Fruit fly (Drosophila melanogaster) whole organism, wandering third instar larva: ENCODE measurements around the gene rdog.
A peak's percentile ranks its signal among the peaks of the same experiment; 100 is the strongest.

Source experiments
- Abd-B ChIP-seq: fragments of >200 bp; optimal IDR thresholded peaks from 2 replicates; lab custom pipeline; 2017; ENCODE audit warnings: missing biosample characterization, missing genetic modification characterization
- CG32264 ChIP-seq: fragments of 200-800 bp; sonication (Bioruptor generic); optimal IDR thresholded peaks from 2 replicates; lab custom pipeline; 2016; ENCODE audit warnings: missing biosample characterization, missing genetic modification characterization
- CG9705 ChIP-seq: fragments of 200-800 bp; sonication (Bioruptor generic); optimal IDR thresholded peaks from 2 replicates; lab custom pipeline; 2018; ENCODE audit warnings: missing biosample characterization, mild to moderate bottlenecking, missing genetic modification characterization
- CrebA ChIP-seq: fragments of 200-800 bp; sonication (Bioruptor generic); optimal IDR thresholded peaks from 2 replicates; lab custom pipeline; 2016; ENCODE audit warnings: missing biosample characterization, mild to moderate bottlenecking, missing genetic modification characterization, borderline replicate concordance
- Dfd ChIP-seq: fragments of >200 bp; optimal IDR thresholded peaks from 2 replicates; lab custom pipeline; 2017; ENCODE audit warnings: missing biosample characterization, missing genetic modification characterization
- Dif ChIP-seq: fragments of 200-275, 200-300 bp; sonication (Bioruptor generic); optimal IDR thresholded peaks from 2 replicates; lab custom pipeline; 2018; ENCODE audit warnings: missing biosample characterization, missing genetic modification characterization; ENCODE audit not compliant: partially characterized antibody
- GATAd ChIP-seq: sonication (Bioruptor generic); optimal IDR thresholded peaks from 2 replicates; lab custom pipeline; 2016; ENCODE audit warnings: missing biosample characterization, missing genetic modification characterization
- HLH106 ChIP-seq: fragments of 200-800 bp; optimal IDR thresholded peaks from 3 replicates; lab custom pipeline; 2019; ENCODE audit warnings: missing biosample characterization, mild to moderate bottlenecking, missing genetic modification characterization, moderate library complexity
- Hr78 ChIP-seq: fragments of >200 bp; optimal IDR thresholded peaks from 2 replicates; lab custom pipeline; 2017; ENCODE audit warnings: missing biosample characterization, missing genetic modification characterization
- Hr83 ChIP-seq: fragments of 200-300 bp; sonication (Bioruptor generic); optimal IDR thresholded peaks from 2 replicates; lab custom pipeline; 2016; ENCODE audit warnings: missing biosample characterization, mild to moderate bottlenecking, missing genetic modification characterization, moderate library complexity; ENCODE audit not compliant: poor library complexity, severe bottlenecking
- Myc ChIP-seq: fragments of >200 bp; optimal IDR thresholded peaks from 2 replicates; lab custom pipeline; 2017
- N ChIP-seq: fragments of >200 bp; optimal IDR thresholded peaks from 2 replicates; lab custom pipeline; 2018; ENCODE audit warnings: missing biosample characterization, missing external identifiers, missing genetic modification characterization
- OdsH ChIP-seq: fragments of 200-800 bp; sonication (Bioruptor generic); optimal IDR thresholded peaks from 2 replicates; lab custom pipeline; 2016; ENCODE audit warnings: missing biosample characterization, mild to moderate bottlenecking, missing genetic modification characterization
- Rel ChIP-seq, 2 experiments: fragments of 200-800 bp; sonication (Bioruptor generic) in 1 of 2; optimal IDR thresholded peaks; 2 replicates in 1 of 2; 3 replicates in 1 of 2; lab custom pipeline; 2016 to 2019; ENCODE audit warnings: mild to moderate bottlenecking in 2 of 2, missing biosample characterization in 2 of 2, missing genetic modification characterization in 2 of 2, moderate library complexity in 1 of 2
- Sp1 ChIP-seq: fragments of 200-800 bp; sonication (Bioruptor generic); optimal IDR thresholded peaks from 3 replicates; lab custom pipeline; 2019; ENCODE audit warnings: missing biosample characterization, mild to moderate bottlenecking, missing genetic modification characterization, moderate library complexity
- br ChIP-seq: fragments of 200-800 bp; sonication (Bioruptor generic); optimal IDR thresholded peaks from 2 replicates; lab custom pipeline; 2016; ENCODE audit warnings: missing biosample characterization, missing genetic modification characterization
- brk ChIP-seq: fragments of 200-800 bp; sonication (Bioruptor generic); optimal IDR thresholded peaks from 2 replicates; lab custom pipeline; 2016; ENCODE audit warnings: missing biosample characterization, mild to moderate bottlenecking, missing genetic modification characterization
- dl ChIP-seq, 2 experiments: fragments of 175-275, 200-275 bp in 1 of 2; fragments of 200-275 bp in 1 of 2; sonication (Bioruptor generic); optimal IDR thresholded peaks; lab custom pipeline; 2018; ENCODE audit warnings: mild to moderate bottlenecking in 2 of 2, missing biosample characterization in 2 of 2, missing genetic modification characterization in 2 of 2, moderate library complexity in 2 of 2; ENCODE audit not compliant: partially characterized antibody in 2 of 2, insufficient read depth in 1 of 2
- dmrt93B ChIP-seq: fragments of 200-800 bp; sonication (Bioruptor generic); optimal IDR thresholded peaks from 2 replicates; lab custom pipeline; 2018; ENCODE audit warnings: missing biosample characterization, mild to moderate bottlenecking, missing genetic modification characterization
- ey ChIP-seq: fragments of 200-800 bp; sonication (Bioruptor generic); optimal IDR thresholded peaks from 2 replicates; lab custom pipeline; 2016; ENCODE audit warnings: missing biosample characterization, missing genetic modification characterization
- foxo ChIP-seq, 2 experiments: fragments of 200-800 bp; sonication (Bioruptor generic); optimal IDR thresholded peaks; 2 replicates in 1 of 2; 3 replicates in 1 of 2; lab custom pipeline; 2016 to 2017; ENCODE audit warnings: missing biosample characterization in 2 of 2, missing genetic modification characterization in 2 of 2
- fru ChIP-seq: fragments of 200-800 bp; sonication (Bioruptor generic); optimal IDR thresholded peaks from 3 replicates; lab custom pipeline; 2016; ENCODE audit warnings: missing biosample characterization, mild to moderate bottlenecking, missing genetic modification characterization
- h ChIP-seq: fragments of 200-800 bp; sonication (Bioruptor generic); optimal IDR thresholded peaks from 3 replicates; lab custom pipeline; 2016; ENCODE audit warnings: missing biosample characterization, mild to moderate bottlenecking, missing genetic modification characterization
- jim ChIP-seq: fragments of 175-275, 200-325 bp; sonication (Bioruptor generic); optimal IDR thresholded peaks from 2 replicates; lab custom pipeline; 2016; ENCODE audit warnings: missing biosample characterization, mild to moderate bottlenecking, missing genetic modification characterization
- lola ChIP-seq: fragments of >200 bp; optimal IDR thresholded peaks from 2 replicates; lab custom pipeline; 2017; ENCODE audit warnings: missing biosample characterization, missing genetic modification characterization
- pan ChIP-seq: fragments of >200 bp; optimal IDR thresholded peaks from 2 replicates; lab custom pipeline; 2017
- psq ChIP-seq: fragments of 200-800 bp; sonication (Bioruptor generic); optimal IDR thresholded peaks from 3 replicates; lab custom pipeline; 2017; ENCODE audit warnings: missing biosample characterization, mild to moderate bottlenecking, missing genetic modification characterization, moderate library complexity
- rgr ChIP-seq: fragments of 200-800 bp; sonication (Bioruptor generic); optimal IDR thresholded peaks from 3 replicates; lab custom pipeline; 2016; ENCODE audit warnings: missing biosample characterization, mild to moderate bottlenecking, missing genetic modification characterization
- sage ChIP-seq: fragments of 200-800 bp; sonication (Bioruptor generic); optimal IDR thresholded peaks from 2 replicates; lab custom pipeline; 2016; ENCODE audit warnings: missing biosample characterization, mild to moderate bottlenecking, missing genetic modification characterization
- sv ChIP-seq: fragments of 200-800 bp; sonication (Bioruptor generic); optimal IDR thresholded peaks from 3 replicates; lab custom pipeline; 2016; ENCODE audit warnings: missing biosample characterization, missing genetic modification characterization
- tai ChIP-seq: sonication (Bioruptor generic); optimal IDR thresholded peaks from 2 replicates; lab custom pipeline; 2016; ENCODE audit warnings: missing biosample characterization, missing genetic modification characterization
- usp ChIP-seq: fragments of >200 bp; optimal IDR thresholded peaks from 2 replicates; lab custom pipeline; 2017; ENCODE audit warnings: missing biosample characterization, missing genetic modification characterization

The rdog gene

dm6 chr3R:29139767-29140755, 17.9 kb upstream of the rdog start:
- no peak for TF ChIP-seq h (GFP tag; lab: Kevin White, UChicago)
- TF ChIP-seq Rel (GFP tag; optimal IDR thresholded peaks at IDR 0.05; lab: Kevin White, UChicago) = no peak
- peak; percentile 88 for TF ChIP-seq Rel (tag; optimal IDR thresholded peaks at IDR 0.05; lab: Kevin White, UChicago)

dm6 chr3R:29146710-29147109, 11.2 kb upstream of the rdog start, which contains the start of gene CG14511:
CG14511 (minus strand) TSS chr3R:29146893.
- TF ChIP-seq Hr78 (GFP tag; lab: Kevin White, UChicago) = no peak
- no peak for TF ChIP-seq Dif (GFP tag; lab: Kevin White, UChicago)
- no peak for TF ChIP-seq tai (GFP tag; lab: Kevin White, UChicago)
- no peak for TF ChIP-seq psq (GFP tag; lab: Kevin White, UChicago)
- TF ChIP-seq dmrt93B (GFP tag; lab: Kevin White, UChicago) = no peak
- TF ChIP-seq lola = no peak
- TF ChIP-seq OdsH = no peak
- no peak for TF ChIP-seq usp (GFP tag; lab: Kevin White, UChicago)
- TF ChIP-seq, all 38 proteins: peak for 0

DNA sequence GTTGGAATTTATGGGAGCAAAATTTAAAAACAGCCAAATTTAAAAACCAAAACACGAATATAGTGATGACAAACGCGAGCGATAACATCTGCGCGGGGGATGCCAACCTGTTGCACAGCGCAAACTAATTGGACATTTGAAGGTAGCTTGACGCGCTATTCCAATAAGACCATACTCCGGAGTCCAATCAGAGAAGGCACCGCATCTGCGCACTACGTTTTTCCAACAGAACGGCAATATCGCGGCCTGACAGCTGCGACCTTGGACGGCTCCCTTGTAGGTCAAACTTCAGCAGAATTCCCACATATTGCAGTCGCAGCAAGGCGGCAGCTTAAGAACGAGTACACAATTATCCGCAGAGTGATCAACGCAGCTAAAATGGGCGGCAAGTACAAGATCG, 9.8 kb upstream of the rdog start, which contains the start of the genes CG11882 and Pglym78:
TSS of gene CG11882 (minus strand) at position 101 of the 400 bp plus-strand sequence.
TSS of gene Pglym78 (plus strand) at position 177 of the 400 bp plus-strand sequence.
- TF ChIP-seq sv (peak; percentile 19), dmrt93B (GFP tag; lab: Kevin White, UChicago) (no peak), CG32264 (GFP tag; lab: Kevin White, UChicago) (no peak), dl (GFP tag; optimal IDR thresholded peaks at IDR 0.05; lab: Kevin White, UChicago; ENCODE audit: insufficient read depth in 1 of 2, partially characterized antibody in 2 of 2) (peak in 1 of 2 experiments; percentile 40), usp (GFP tag; lab: Kevin White, UChicago) (no peak), OdsH (peak; percentile 38), Rel (GFP tag; optimal IDR thresholded peaks at IDR 0.05; lab: Kevin White, UChicago) (no peak), Rel (tag; optimal IDR thresholded peaks at IDR 0.05; lab: Kevin White, UChicago) (peak; percentile 80), ey (GFP tag; lab: Kevin White, UChicago) (peak; percentile 43), lola (no peak), foxo (GFP tag; optimal IDR thresholded peaks at IDR 0.05; lab: Kevin White, UChicago) (peak in 1 of 2 experiments; percentile 73), Sp1 (GFP tag; lab: Kevin White, UChicago) (peak; percentile 30), tai (GFP tag; lab: Kevin White, UChicago) (no peak), rgr (GFP tag; lab: Kevin White, UChicago) (peak; percentile 51), psq (GFP tag; lab: Kevin White, UChicago) (peak; percentile 26), CG9705 (GFP tag; lab: Kevin White, UChicago) (no peak), Hr83 (peak; percentile 80), HLH106 (tag; lab: Kevin White, UChicago) (peak; percentile 1), Dif (GFP tag; lab: Kevin White, UChicago) (peak; percentile 13), Dfd (GFP tag; lab: Kevin White, UChicago) (no peak), N (GFP tag; lab: Kevin White, UChicago) (no peak)

dm6 chr3R:29151621-29152092, 6.3 kb upstream of the rdog start, which contains the start of gene eIF2D:
eIF2D (minus strand) TSS chr3R:29151794.
- no peak for TF ChIP-seq Hr78 (GFP tag; lab: Kevin White, UChicago)
- no peak for TF ChIP-seq usp (GFP tag; lab: Kevin White, UChicago)
- TF ChIP-seq lola = no peak
- peak; percentile 5 for TF ChIP-seq sv
- TF ChIP-seq pan = no peak
- no peak for TF ChIP-seq Abd-B (GFP tag; lab: Kevin White, UChicago)
- no peak for TF ChIP-seq jim (GFP tag; lab: Kevin White, UChicago)
- peak; percentile 36 for TF ChIP-seq OdsH
- TF ChIP-seq N (GFP tag; lab: Kevin White, UChicago) = no peak
- TF ChIP-seq tai (GFP tag; lab: Kevin White, UChicago) = no peak
- TF ChIP-seq rgr (GFP tag; lab: Kevin White, UChicago) = peak; percentile 64
- no peak for TF ChIP-seq Rel (GFP tag; optimal IDR thresholded peaks at IDR 0.05; lab: Kevin White, UChicago)
- peak; percentile 22 for TF ChIP-seq Rel (tag; optimal IDR thresholded peaks at IDR 0.05; lab: Kevin White, UChicago)
- no peak for TF ChIP-seq GATAd
- no peak for TF ChIP-seq dl (GFP tag; optimal IDR thresholded peaks at IDR 0.05; lab: Kevin White, UChicago; ENCODE audit: insufficient read depth in 1 of 2, partially characterized antibody in 2 of 2)
- TF ChIP-seq brk (GFP tag; lab: Kevin White, UChicago) = no peak
- TF ChIP-seq Hr83 = no peak
- TF ChIP-seq psq (GFP tag; lab: Kevin White, UChicago) = peak; percentile 14
- no peak for TF ChIP-seq fru
- no peak for TF ChIP-seq br (GFP tag; lab: Kevin White, UChicago)
- TF ChIP-seq Myc (lab: Kevin White, UChicago) = peak; percentile 78
- peak in 1 of 2 experiments; percentile 65 for TF ChIP-seq foxo (GFP tag; optimal IDR thresholded peaks at IDR 0.05; lab: Kevin White, UChicago)
- TF ChIP-seq CG9705 (GFP tag; lab: Kevin White, UChicago) = peak; percentile 37
- no peak for TF ChIP-seq CG32264 (GFP tag; lab: Kevin White, UChicago)
- peak; percentile 63 for TF ChIP-seq h (GFP tag; lab: Kevin White, UChicago)
- peak; percentile 41 for TF ChIP-seq Sp1 (GFP tag; lab: Kevin White, UChicago)
- TF ChIP-seq sage (GFP tag; lab: Kevin White, UChicago) = no peak
- TF ChIP-seq ey (GFP tag; lab: Kevin White, UChicago) = peak; percentile 57
- TF ChIP-seq CrebA (GFP tag; lab: Kevin White, UChicago) = no peak
- peak; percentile 69 for TF ChIP-seq HLH106 (tag; lab: Kevin White, UChicago)
